Worm (Caenorhabditis elegans): ENCODE data around the gene F49C5.16.

DNA sequence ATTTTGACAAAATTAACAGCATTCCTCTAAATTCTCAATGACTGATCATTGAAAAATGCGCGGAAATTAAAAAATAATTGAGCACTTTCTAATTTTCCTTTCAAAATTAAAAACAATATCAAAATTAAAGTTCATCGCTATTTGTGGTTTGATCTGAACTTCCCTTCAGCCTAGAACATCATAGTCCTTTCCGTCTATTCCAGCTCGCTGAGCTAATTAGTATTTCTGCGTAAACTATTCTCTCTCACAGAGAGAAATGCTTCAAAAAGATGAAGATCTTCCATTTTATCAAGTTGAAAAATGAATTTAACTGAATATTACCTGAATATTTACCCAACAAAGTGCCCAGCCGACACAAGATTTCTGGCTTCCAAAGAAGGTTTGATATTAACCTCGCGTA is 40.6 kb upstream of the F49C5.16 start, which contains the start of gene srh-68:
- TF ChIP-seq F55B11.4 (tag; optimal IDR thresholded peaks at IDR 0.05; ENCODE audit: borderline replicate concordance, insufficient read depth) (no peak), F33H1.4 (GFP tag; IDR thresholded peaks at IDR 0.05) (no peak), ztf-6 (GFP tag; IDR thresholded peaks at IDR 0.05) (no peak), aptf-3 (GFP tag; IDR thresholded peaks at IDR 0.05) (no peak), repo-1 (tag; optimal IDR thresholded peaks at IDR 0.05) (no peak), somi-1 (GFP tag; optimal IDR thresholded peaks at IDR 0.05) (no peak), F10E7.11 (tag; optimal IDR thresholded peaks at IDR 0.05) (no peak), nfyb-1 (GFP tag; IDR thresholded peaks at IDR 0.05) (no peak), lin-40 (tag; optimal IDR thresholded peaks at IDR 0.05) (no peak), F49E8.2 (tag; optimal IDR thresholded peaks at IDR 0.05; ENCODE audit: insufficient read depth) (no peak)

All from whole organism, young adult.